Fruit fly (Drosophila melanogaster) whole organism, embryonic: ENCODE results near the gene CG9760.

ENCODE experiments used
- CG10431 ChIP-seq: fragments of 200-800 bp; sonication (Bioruptor generic); optimal IDR thresholded peaks from 3 replicates; lab custom pipeline; 2018; ENCODE audit warnings: missing biosample characterization, mild to moderate bottlenecking, missing genetic modification characterization
- CG11085 ChIP-seq: fragments of 200-800 bp; sonication (Bioruptor generic); IDR thresholded peaks from 2 replicates; pipeline ENCODE4 v1.3.6; 2022; ENCODE audit warnings: missing biosample characterization, missing genetic modification characterization
- CG12769 ChIP-seq: fragments of 200-800 bp; sonication (Bioruptor generic); optimal IDR thresholded peaks from 2 replicates; lab custom pipeline; 2019; ENCODE audit warnings: missing biosample characterization, mild to moderate bottlenecking, missing genetic modification characterization, moderate library complexity
- CG1603 ChIP-seq: fragments of 200-800 bp; sonication (Bioruptor generic); optimal IDR thresholded peaks from 2 replicates; lab custom pipeline; 2019; ENCODE audit warnings: missing biosample characterization, mild to moderate bottlenecking, missing genetic modification characterization, moderate library complexity
- CG16779 ChIP-seq: fragments of 200-800 bp; sonication (Bioruptor generic); IDR thresholded peaks from 2 replicates; pipeline ENCODE4 v1.3.6; 2022; ENCODE audit warnings: missing biosample characterization, missing genetic modification characterization
- CG17186 ChIP-seq: fragments of 200-800 bp; sonication (Bioruptor generic); optimal IDR thresholded peaks from 3 replicates; lab custom pipeline; 2017; ENCODE audit warnings: missing biosample characterization, missing genetic modification reagents, missing genetic modification characterization
- CG17328 ChIP-seq: fragments of 200-800 bp; sonication (Bioruptor generic); IDR thresholded peaks from 2 replicates; pipeline ENCODE4 v1.3.6; 2022; ENCODE audit warnings: missing biosample characterization, missing genetic modification characterization
- CG1792 ChIP-seq: fragments of 200-800 bp; sonication (Bioruptor generic); optimal IDR thresholded peaks from 2 replicates; lab custom pipeline; 2016; ENCODE audit warnings: missing biosample characterization, missing genetic modification characterization
- CG1832 ChIP-seq: fragments of 200-800 bp; sonication (Bioruptor generic); optimal IDR thresholded peaks from 2 replicates; lab custom pipeline; 2017; ENCODE audit warnings: missing biosample characterization, mild to moderate bottlenecking, missing genetic modification characterization, inconsistent platforms
- CG30431 ChIP-seq: fragments of 200-800 bp; sonication (Bioruptor generic); optimal IDR thresholded peaks from 2 replicates; lab custom pipeline; 2017; ENCODE audit warnings: missing biosample characterization, missing genetic modification characterization
- CG32767 ChIP-seq: fragments of 200-800 bp; sonication (Bioruptor generic); IDR thresholded peaks from 2 replicates; pipeline ENCODE4 v1.3.6; 2022; ENCODE audit warnings: missing biosample characterization, missing genetic modification characterization
- CG3847 ChIP-seq: fragments of 200-800 bp; sonication (Bioruptor generic); IDR thresholded peaks from 2 replicates; pipeline ENCODE4 v1.3.6; 2022; ENCODE audit warnings: missing biosample characterization, missing genetic modification characterization
- CG43689 ChIP-seq: fragments of 200-800 bp; sonication (Bioruptor generic); IDR thresholded peaks from 2 replicates; pipeline ENCODE4 v1.3.6; 2022; ENCODE audit warnings: missing biosample characterization, missing genetic modification characterization
- CG4404 ChIP-seq: fragments of 200-800 bp; sonication (Bioruptor generic); IDR thresholded peaks from 2 replicates; pipeline ENCODE4 v1.3.6; 2022; ENCODE audit warnings: missing biosample characterization, missing genetic modification characterization
- CG4820 ChIP-seq: fragments of 200-800 bp; sonication (Bioruptor generic); optimal IDR thresholded peaks from 3 replicates; lab custom pipeline; 2016; ENCODE audit warnings: missing biosample characterization, missing genetic modification characterization
- CG5953 ChIP-seq: fragments of 200-800 bp; sonication (Bioruptor generic); IDR thresholded peaks from 2 replicates; pipeline ENCODE4 v1.3.6; 2022; ENCODE audit warnings: missing biosample characterization, missing genetic modification characterization
- CG8765 ChIP-seq: fragments of 200-800 bp; sonication (Bioruptor generic); IDR thresholded peaks from 2 replicates; pipeline ENCODE4 v1.3.6; 2022; ENCODE audit warnings: missing biosample characterization, missing genetic modification characterization
- CG9609 ChIP-seq: fragments of 200-800 bp; sonication (Bioruptor generic); optimal IDR thresholded peaks from 3 replicates; lab custom pipeline; 2016; ENCODE audit warnings: missing biosample characterization, missing genetic modification characterization
- CG9797 ChIP-seq: fragments of 200-800 bp; sonication (Bioruptor generic); optimal IDR thresholded peaks from 3 replicates; lab custom pipeline; 2018; ENCODE audit warnings: missing biosample characterization, mild to moderate bottlenecking, missing genetic modification characterization
- CoRest ChIP-seq: fragments of 200-800 bp; sonication (Bioruptor generic); optimal IDR thresholded peaks from 3 replicates; lab custom pipeline; 2018; ENCODE audit warnings: missing biosample characterization, mild to moderate bottlenecking, missing genetic modification characterization, moderate library complexity
- CrebB ChIP-seq: fragments of 200-800 bp; sonication (Bioruptor generic); optimal IDR thresholded peaks from 3 replicates; lab custom pipeline; 2018; ENCODE audit warnings: missing biosample characterization, mild to moderate bottlenecking, missing genetic modification characterization
- Dll ChIP-seq: fragments of 200-800 bp; sonication (Bioruptor generic); IDR thresholded peaks from 4 replicates; pipeline ENCODE4 v1.3.6; 2022; ENCODE audit warnings: missing biosample characterization, missing genetic modification characterization; ENCODE audit not compliant: partially characterized antibody
- Dp ChIP-seq: fragments of 200-800 bp; sonication (Bioruptor generic); optimal IDR thresholded peaks from 2 replicates; lab custom pipeline; 2018; ENCODE audit warnings: missing biosample characterization, mild to moderate bottlenecking, missing genetic modification characterization, moderate library complexity
- Drgx ChIP-seq: fragments of 200-800 bp; sonication (Bioruptor generic); IDR thresholded peaks from 2 replicates; pipeline ENCODE4 v1.3.6; 2022; ENCODE audit warnings: missing biosample characterization, missing genetic modification characterization
- Hmr ChIP-seq: fragments of 200-800 bp; sonication (Bioruptor generic); optimal IDR thresholded peaks from 3 replicates; lab custom pipeline; 2017; ENCODE audit warnings: mild to moderate bottlenecking, missing biosample characterization, missing genetic modification reagents, missing genetic modification characterization
- Hsf ChIP-seq: fragments of 200-800 bp; sonication (Bioruptor generic); optimal IDR thresholded peaks from 3 replicates; lab custom pipeline; 2016; ENCODE audit warnings: missing biosample characterization, missing genetic modification characterization
- Nf-YC ChIP-seq: fragments of 200-800 bp; optimal IDR thresholded peaks from 3 replicates; lab custom pipeline; 2019; ENCODE audit warnings: missing biosample characterization, mild to moderate bottlenecking, missing genetic modification characterization, moderate library complexity
- Six4 ChIP-seq: fragments of 200-800 bp; sonication (Bioruptor generic); optimal IDR thresholded peaks from 2 replicates; lab custom pipeline; 2016; ENCODE audit warnings: missing biosample characterization, missing genetic modification characterization
- Sry-δ ChIP-seq: fragments of 200-800 bp; sonication (Bioruptor generic); optimal IDR thresholded peaks from 2 replicates; lab custom pipeline; 2016; ENCODE audit warnings: missing biosample characterization, missing genetic modification characterization
- Usf ChIP-seq: fragments of 200-800 bp; sonication (Bioruptor generic); optimal IDR thresholded peaks from 2 replicates; lab custom pipeline; 2017; ENCODE audit warnings: missing genotype, missing biosample characterization, missing genetic modification characterization
- Xbp1 ChIP-seq: fragments of 200-800 bp; sonication (Bioruptor generic); optimal IDR thresholded peaks from 3 replicates; lab custom pipeline; 2016; ENCODE audit warnings: missing biosample characterization, mild to moderate bottlenecking, missing genetic modification characterization
- ab ChIP-seq: fragments of 200-800 bp; sonication (Bioruptor generic); optimal IDR thresholded peaks from 2 replicates; lab custom pipeline; 2016; ENCODE audit warnings: missing biosample characterization, missing genetic modification characterization
- az2 ChIP-seq: fragments of 200-800 bp; sonication (Bioruptor generic); optimal IDR thresholded peaks from 3 replicates; lab custom pipeline; 2016; ENCODE audit warnings: missing biosample characterization, missing genetic modification characterization
- bcd ChIP-seq: fragments of 200-800 bp; sonication (Bioruptor generic); optimal IDR thresholded peaks from 2 replicates; lab custom pipeline; 2017; ENCODE audit warnings: missing biosample characterization, mild to moderate bottlenecking, missing genetic modification characterization
- bowl ChIP-seq: fragments of 200-800 bp; sonication (Bioruptor generic); IDR thresholded peaks from 2 replicates; pipeline ENCODE4 v1.3.6; 2022; ENCODE audit warnings: missing biosample characterization, missing genetic modification characterization
- ci ChIP-seq: fragments of 200-800 bp; sonication (Bioruptor generic); IDR thresholded peaks from 3 replicates; pipeline ENCODE4 v1.3.6; 2022; ENCODE audit warnings: missing biosample characterization, missing genetic modification characterization
- cwo ChIP-seq: fragments of 200-800 bp; sonication (Bioruptor generic); optimal IDR thresholded peaks from 3 replicates; lab custom pipeline; 2017; ENCODE audit warnings: missing biosample characterization, missing genetic modification characterization, mild to moderate bottlenecking, moderate library complexity, missing genetic modification reagents
- en ChIP-seq: fragments of 200-800 bp; sonication (Bioruptor generic); optimal IDR thresholded peaks from 2 replicates; lab custom pipeline; 2016; ENCODE audit warnings: missing biosample characterization, missing genetic modification characterization
- nau ChIP-seq: fragments of 200-800 bp; sonication (Bioruptor generic); optimal IDR thresholded peaks from 3 replicates; lab custom pipeline; 2017; ENCODE audit warnings: missing biosample characterization, mild to moderate bottlenecking, missing genetic modification characterization, missing genetic modification reagents
- otp ChIP-seq: fragments of 200-800 bp; sonication (Bioruptor generic); IDR thresholded peaks from 3 replicates; pipeline ENCODE4, ENCODE4 v1.3.6; 2022; ENCODE audit warnings: missing biosample characterization, missing genetic modification characterization
- pita ChIP-seq: fragments of 200-800 bp; sonication (Bioruptor generic); optimal IDR thresholded peaks from 2 replicates; lab custom pipeline; 2017; ENCODE audit warnings: missing biosample characterization, mild to moderate bottlenecking, missing genetic modification characterization
- schlank ChIP-seq: fragments of 200-800 bp; sonication (Bioruptor generic); optimal IDR thresholded peaks from 2 replicates; lab custom pipeline; 2018; ENCODE audit warnings: missing biosample characterization, mild to moderate bottlenecking, missing genetic modification characterization
- shn ChIP-seq: fragments of 200-800 bp; sonication (Bioruptor generic); optimal IDR thresholded peaks from 3 replicates; lab custom pipeline; 2016; ENCODE audit warnings: missing biosample characterization, missing genetic modification characterization
- sr ChIP-seq: fragments of 200-800 bp; sonication (Bioruptor generic); IDR thresholded peaks from 3 replicates; pipeline ENCODE4 v1.3.6; 2022; ENCODE audit warnings: missing biosample characterization, missing genetic modification characterization
- stwl ChIP-seq: fragments of 200-800 bp; sonication (Bioruptor generic); optimal IDR thresholded peaks from 3 replicates; lab custom pipeline; 2018; ENCODE audit warnings: missing biosample characterization, mild to moderate bottlenecking, missing genetic modification characterization, moderate library complexity
- twi ChIP-seq: fragments of 200-800 bp; optimal IDR thresholded peaks from 2 replicates; lab custom pipeline; 2019; ENCODE audit warnings: missing biosample characterization, mild to moderate bottlenecking, missing genetic modification characterization, moderate library complexity
- vvl ChIP-seq: fragments of 200-800 bp; sonication (Bioruptor generic); IDR thresholded peaks from 2 replicates; pipeline ENCODE4 v1.3.6; 2022; ENCODE audit warnings: missing biosample characterization, missing genetic modification characterization
- yki ChIP-seq: fragments of >200 bp; optimal IDR thresholded peaks from 3 replicates; lab custom pipeline; 2018
- zfh1 ChIP-seq: fragments of 200-800 bp; sonication (Bioruptor generic); IDR thresholded peaks from 3 replicates; pipeline ENCODE4 v1.3.6; 2022; ENCODE audit warnings: missing biosample characterization, missing genetic modification characterization
- zfh2 ChIP-seq: fragments of 200-800 bp; sonication (Bioruptor generic); optimal IDR thresholded peaks from 2 replicates; lab custom pipeline; 2016; ENCODE audit warnings: missing biosample characterization, missing genetic modification characterization

Gene CG9760

DNA sequence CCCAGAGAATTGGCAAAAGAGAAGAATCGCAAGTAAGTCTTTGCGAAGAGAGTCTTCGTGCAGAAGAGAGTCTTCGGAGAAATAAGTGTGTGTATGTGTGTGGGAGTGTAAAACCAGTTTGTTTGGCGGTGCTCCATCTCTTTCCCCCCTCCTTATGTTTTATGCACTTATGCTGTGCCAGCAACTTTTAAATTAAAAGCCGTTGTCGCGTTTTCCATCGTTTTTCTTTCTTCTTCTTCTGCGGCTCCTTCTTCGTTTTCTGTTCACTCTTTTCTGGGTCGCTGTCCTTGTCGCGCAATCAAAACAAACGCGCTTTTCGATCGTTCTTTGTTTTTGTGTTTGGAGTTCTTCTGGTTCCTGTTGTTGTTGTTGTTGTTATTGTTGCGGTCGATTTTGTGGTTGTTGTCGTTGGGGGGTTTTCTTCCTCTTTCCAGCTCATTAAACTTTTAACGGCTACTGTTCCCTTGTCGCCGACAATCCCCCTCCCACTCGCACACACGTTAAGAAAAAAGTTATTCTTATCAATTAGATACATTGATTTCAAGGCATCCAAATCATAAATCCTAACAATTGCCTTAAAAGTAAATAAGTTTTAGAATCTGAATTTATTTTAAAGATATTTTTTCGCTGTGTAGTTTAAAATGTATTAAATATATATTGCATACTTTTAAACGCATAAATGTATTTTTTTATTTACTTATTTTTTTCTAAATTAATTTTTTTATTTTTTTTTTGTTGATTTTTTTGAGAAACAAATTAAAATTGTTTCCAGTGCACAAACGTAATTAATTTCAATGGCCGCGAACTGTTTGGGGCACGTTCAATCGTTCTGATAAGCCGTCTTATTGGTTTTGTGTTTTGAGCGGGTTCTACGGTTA, 52.2 kb downstream of the CG9760 start (continued):
- TF ChIP-seq Nf-YC (peak; percentile 67), CG9609 (GFP tag; lab: Kevin White, UChicago) (peak; percentile 27), cwo (peak; percentile 77), CG16779 (GFP tag; lab: Robert Waterston, UW) (no peak), pita (GFP tag; lab: Kevin White, UChicago) (no peak), CG4820 (GFP tag; lab: Kevin White, UChicago) (peak; percentile 60), CG1832 (GFP tag; lab: Kevin White, UChicago) (peak; percentile 16), Xbp1 (GFP tag; lab: Kevin White, UChicago) (peak; percentile 76), ab (GFP tag; lab: Kevin White, UChicago) (no peak), otp (GFP tag; lab: Robert Waterston, UW) (no peak), CG32767 (peak; percentile 82), shn (GFP tag; lab: Kevin White, UChicago) (peak; percentile 33), CoRest (tag; lab: Kevin White, UChicago) (peak; percentile 95), CG17186 (GFP tag; lab: Kevin White, UChicago) (no peak), az2 (GFP tag; lab: Kevin White, UChicago) (peak; percentile 64), sr (GFP tag; lab: Robert Waterston, UW) (no peak), ci (GFP tag; lab: Robert Waterston, UW) (no peak), Six4 (GFP tag; lab: Kevin White, UChicago) (peak; percentile 66), bowl (no peak), bcd (GFP tag; lab: Kevin White, UChicago) (peak; percentile 73), vvl (GFP tag; lab: Robert Waterston, UW) (peak; percentile 79), CG9797 (GFP tag; lab: Kevin White, UChicago) (no peak), Hmr (GFP tag; lab: Kevin White, UChicago) (no peak), Hsf (GFP tag; lab: Kevin White, UChicago) (peak; percentile 49), CG30431 (GFP tag; lab: Kevin White, UChicago) (peak; percentile 38), schlank (tag; lab: Kevin White, UChicago) (no peak), CG5953 (no peak), Dll (no peak), CrebB (peak; percentile 45), zfh1 (peak; percentile 61; the same call in 2 of the 3 replicates), CG10431 (GFP tag; lab: Kevin White, UChicago) (peak; percentile 63), CG17328 (peak; percentile 73), stwl (tag; lab: Kevin White, UChicago) (peak; percentile 6), yki (lab: Kevin White, UChicago) (no peak), Usf (GFP tag; lab: Kevin White, UChicago) (peak; percentile 50), CG3847 (GFP tag; lab: Robert Waterston, UW) (peak; percentile 30; the same call in 1 of the 2 replicates), Drgx (GFP tag; lab: Robert Waterston, UW) (peak; percentile 14; the same call in 1 of the 2 replicates), Sry-δ (no peak), CG1603 (tag; lab: Kevin White, UChicago) (peak; percentile 21), Dp (GFP tag; lab: Kevin White, UChicago) (no peak), CG11085 (GFP tag; lab: Robert Waterston, UW) (no peak), CG12769 (tag; lab: Kevin White, UChicago) (no peak), zfh2 (GFP tag; lab: Kevin White, UChicago) (no peak), CG4404 (GFP tag; lab: Robert Waterston, UW) (no peak; the same call in 1 of the 2 replicates), en (GFP tag; lab: Kevin White, UChicago) (no peak), CG8765 (GFP tag; lab: Robert Waterston, UW) (no peak), CG1792 (GFP tag; lab: Kevin White, UChicago) (no peak), twi (tag; lab: Kevin White, UChicago) (peak; percentile 88), CG43689 (GFP tag; lab: Robert Waterston, UW) (no peak), nau (GFP tag; lab: Kevin White, UChicago) (no peak)
